Worm (Caenorhabditis elegans) whole organism, mixed stage, embryonic: ENCODE measurements around the gene lrpr-1.
A peak's percentile ranks its signal among the peaks of the same experiment; 100 is the strongest.

Source experiments
- M03D4.4 ChIP-seq: sonication (generic microtip); optimal IDR thresholded peaks from 2 replicates; lab custom pipeline; 2017; ENCODE audit warnings: mild to moderate bottlenecking, missing genetic modification characterization, missing compliant biosample characterization
- bed-3 ChIP-seq: fragments of 200-800 bp; sonication (Bioruptor generic); optimal IDR thresholded peaks from 3 replicates; lab custom pipeline; 2018; ENCODE audit warnings: mild to moderate bottlenecking, missing genetic modification characterization, moderate library complexity, missing compliant biosample characterization
- blmp-1 ChIP-seq: fragments of 150-350 bp; optimal IDR thresholded peaks from 2 replicates; lab custom pipeline; 2014; ENCODE audit warnings: missing biosample characterization, missing genetic modification characterization
- ceh-39 ChIP-seq: fragments of 150-350 bp; optimal IDR thresholded peaks from 2 replicates; lab custom pipeline; 2014; ENCODE audit warnings: missing biosample characterization, missing genetic modification characterization
- ceh-83 ChIP-seq: fragments of 200-800 bp; sonication (Bioruptor generic); optimal IDR thresholded peaks from 2 replicates; lab custom pipeline; 2018; ENCODE audit warnings: mild to moderate bottlenecking, missing genetic modification characterization, missing compliant biosample characterization
- ces-1 ChIP-seq: fragments of 150-350 bp; optimal IDR thresholded peaks from 2 replicates; lab custom pipeline; 2014; ENCODE audit warnings: missing biosample characterization, missing genetic modification reagents, missing genetic modification characterization
- cnd-1 ChIP-seq: fragments of 200-800 bp; sonication (Bioruptor generic); optimal IDR thresholded peaks from 2 replicates; lab custom pipeline; 2018; ENCODE audit warnings: mild to moderate bottlenecking, missing genetic modification characterization, missing compliant biosample characterization
- drap-1 ChIP-seq: fragments of 200-800 bp; sonication (Bioruptor generic); optimal IDR thresholded peaks from 3 replicates; lab custom pipeline; 2018; ENCODE audit warnings: mild to moderate bottlenecking, missing genetic modification characterization, missing compliant biosample characterization
- flh-1 ChIP-seq: fragments of 200-800 bp; sonication (Bioruptor generic); optimal IDR thresholded peaks from 2 replicates; lab custom pipeline; 2018; ENCODE audit warnings: mild to moderate bottlenecking, missing genetic modification characterization, moderate library complexity, missing compliant biosample characterization
- ham-2 ChIP-seq: fragments of 200-800 bp; sonication (Bioruptor generic); optimal IDR thresholded peaks from 2 replicates; lab custom pipeline; 2018; ENCODE audit warnings: mild to moderate bottlenecking, missing genetic modification characterization, missing compliant biosample characterization
- hlh-1 ChIP-seq: fragments of 150-350 bp; optimal IDR thresholded peaks from 2 replicates; lab custom pipeline; 2014; ENCODE audit warnings: missing biosample characterization, missing genetic modification reagents, missing genetic modification characterization
- lin-13 ChIP-seq: fragments of 150-350 bp; optimal IDR thresholded peaks from 2 replicates; lab custom pipeline; 2014; ENCODE audit warnings: missing biosample characterization, missing genetic modification characterization
- lin-32 ChIP-seq: fragments of 200-800 bp; sonication (Bioruptor generic); optimal IDR thresholded peaks from 2 replicates; lab custom pipeline; 2018; ENCODE audit warnings: mild to moderate bottlenecking, missing genetic modification characterization, missing compliant biosample characterization
- lsy-2 ChIP-seq: fragments of 150-350 bp; optimal IDR thresholded peaks from 2 replicates; lab custom pipeline; 2014; ENCODE audit warnings: missing biosample characterization, missing genetic modification characterization
- mab-5 ChIP-seq: fragments of 150-350 bp; optimal IDR thresholded peaks from 2 replicates; lab custom pipeline; 2014; ENCODE audit warnings: missing biosample characterization, missing genetic modification characterization
- mep-1 ChIP-seq: fragments of 150-350 bp; optimal IDR thresholded peaks from 2 replicates; lab custom pipeline; 2017; ENCODE audit warnings: missing biosample characterization, missing genetic modification reagents, missing genetic modification characterization, inconsistent platforms
- mls-2 ChIP-seq: sonication (generic microtip); optimal IDR thresholded peaks from 2 replicates; lab custom pipeline; 2016; ENCODE audit warnings: mild to moderate bottlenecking, missing genetic modification characterization, moderate library complexity, missing compliant biosample characterization
- nhr-12 ChIP-seq: fragments of 150-350 bp; optimal IDR thresholded peaks from 2 replicates; lab custom pipeline; 2014; ENCODE audit warnings: missing biosample characterization, missing genetic modification characterization
- nhr-2 ChIP-seq: fragments of 150-350 bp; optimal IDR thresholded peaks from 2 replicates; lab custom pipeline; 2014; ENCODE audit warnings: missing biosample characterization, missing genetic modification characterization
- nhr-237 ChIP-seq: fragments of 150-350 bp; optimal IDR thresholded peaks from 2 replicates; lab custom pipeline; 2014; ENCODE audit warnings: missing biosample characterization, missing genetic modification characterization
- nhr-28 ChIP-seq: fragments of 150-350 bp; optimal IDR thresholded peaks from 2 replicates; lab custom pipeline; 2014; ENCODE audit warnings: missing biosample characterization, missing genetic modification characterization
- nhr-76 ChIP-seq: sonication (generic microtip); optimal IDR thresholded peaks from 2 replicates; lab custom pipeline; 2017; ENCODE audit warnings: missing biosample characterization, missing genetic modification characterization
- pha-4 ChIP-seq: fragments of 150-350 bp; optimal IDR thresholded peaks from 2 replicates; lab custom pipeline; 2018; ENCODE audit warnings: missing biosample characterization, missing genetic modification reagents, missing genetic modification characterization
- sem-2 ChIP-seq: fragments of 200-800 bp; sonication (Bioruptor generic); optimal IDR thresholded peaks from 2 replicates; lab custom pipeline; 2018; ENCODE audit warnings: mild to moderate bottlenecking, missing genetic modification characterization, missing compliant biosample characterization
- snpc-4 ChIP-seq: fragments of 150-350 bp; optimal IDR thresholded peaks from 2 replicates; lab custom pipeline; 2014; ENCODE audit warnings: missing biosample characterization, missing genetic modification characterization
- sptf-1 ChIP-seq: sonication (generic microtip); optimal IDR thresholded peaks from 2 replicates; lab custom pipeline; 2017; ENCODE audit warnings: mild to moderate bottlenecking, missing genetic modification characterization, moderate library complexity, missing compliant biosample characterization
- tbx-8 ChIP-seq: fragments of 200-800 bp; sonication (Bioruptor generic); optimal IDR thresholded peaks from 2 replicates; lab custom pipeline; 2018; ENCODE audit warnings: mild to moderate bottlenecking, missing genetic modification characterization, moderate library complexity, missing compliant biosample characterization
- unc-120 ChIP-seq: sonication (generic microtip); optimal IDR thresholded peaks from 2 replicates; lab custom pipeline; 2017; ENCODE audit warnings: missing genetic modification characterization, missing compliant biosample characterization; ENCODE audit not compliant: poor library complexity, severe bottlenecking
- unc-62 ChIP-seq: fragments of 150-350 bp; optimal IDR thresholded peaks from 2 replicates; lab custom pipeline; 2014; ENCODE audit warnings: missing biosample characterization, missing genetic modification reagents, missing genetic modification characterization
- zip-8 ChIP-seq: fragments of 150-350 bp; optimal IDR thresholded peaks from 2 replicates; lab custom pipeline; 2014; ENCODE audit warnings: missing biosample characterization, missing genetic modification characterization
- ztf-11 ChIP-seq: fragments of 150-350 bp; optimal IDR thresholded peaks from 2 replicates; lab custom pipeline; 2014; ENCODE audit warnings: missing biosample characterization, missing genetic modification characterization

lrpr-1 gene

ce11 chrV:5901833-5902232 is 15.9 kb downstream of the lrpr-1 start, which contains the start of gene C04E6.5:
C04E6.5 (plus strand) TSS chrV:5902133.
- TF ChIP-seq cnd-1 (tag; lab: Kevin White, UChicago) (no peak), blmp-1 (no peak), nhr-2 (tag; lab: Kevin White, UChicago) (no peak), nhr-28 (tag; lab: Kevin White, UChicago) (no peak), ceh-83 (GFP tag; lab: Kevin White, UChicago) (no peak), zip-8 (tag; lab: Kevin White, UChicago) (no peak), nhr-237 (tag; lab: Kevin White, UChicago) (no peak), ceh-39 (no peak), lin-32 (GFP tag; lab: Kevin White, UChicago) (no peak), unc-62 (GFP tag; lab: Kevin White, UChicago) (no peak), hlh-1 (no peak), mep-1 (tag; lab: Kevin White, UChicago) (no peak)
- TF ChIP-seq, all 35 proteins: peak for 0

ce11 chrV:5899940-5900339 is 17.8 kb downstream of the lrpr-1 start, which contains the start of gene srd-16:
srd-16 (minus strand) TSS chrV:5900040.
- TF ChIP-seq unc-120: no peak
- no peak for TF ChIP-seq nhr-28 (tag; lab: Kevin White, UChicago)
- no peak for TF ChIP-seq ceh-39
- TF ChIP-seq nhr-12 (tag; lab: Kevin White, UChicago): no peak
- no peak for TF ChIP-seq nhr-76 (tag; lab: Kevin White, UChicago)
- no peak for TF ChIP-seq unc-62 (GFP tag; lab: Kevin White, UChicago)
- TF ChIP-seq sptf-1 (tag; lab: Kevin White, UChicago): no peak

DNA sequence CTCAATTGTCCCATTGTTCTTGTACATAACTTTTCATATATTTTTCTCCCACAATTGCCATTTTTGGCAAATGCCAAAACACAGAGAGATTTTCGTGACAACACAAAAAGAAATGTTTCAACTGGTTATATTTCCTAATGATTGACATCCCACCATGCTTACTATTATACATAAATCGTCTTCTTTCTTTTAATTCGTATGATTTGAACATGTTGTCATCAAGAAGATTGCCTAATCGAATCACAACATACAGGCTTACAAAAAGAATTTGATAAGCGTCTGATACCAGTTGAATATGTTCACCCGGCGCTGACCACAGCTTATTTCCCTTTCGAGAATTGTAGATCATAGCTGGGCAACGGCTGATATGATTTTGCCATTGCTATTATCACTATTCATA is 22.7 kb downstream of the lrpr-1 start, which contains the start of gene grd-9:
grd-9 (plus strand) TSS at position 301 of the 400 bp plus-strand sequence.
- TF ChIP-seq flh-1 (GFP tag; lab: Kevin White, UChicago) (no peak), ztf-11 (tag; lab: Kevin White, UChicago) (no peak), mls-2 (tag; lab: Kevin White, UChicago) (no peak), bed-3 (GFP tag; lab: Kevin White, UChicago) (no peak), lin-13 (no peak), ceh-83 (GFP tag; lab: Kevin White, UChicago) (no peak), unc-62 (GFP tag; lab: Kevin White, UChicago) (no peak), nhr-237 (tag; lab: Kevin White, UChicago) (no peak), M03D4.4 (tag; lab: Kevin White, UChicago) (no peak), cnd-1 (tag; lab: Kevin White, UChicago) (no peak), ces-1 (GFP tag; lab: Kevin White, UChicago) (no peak), nhr-28 (tag; lab: Kevin White, UChicago) (no peak), nhr-76 (tag; lab: Kevin White, UChicago) (no peak), ham-2 (GFP tag; lab: Kevin White, UChicago) (no peak), ceh-39 (no peak), drap-1 (GFP tag; lab: Kevin White, UChicago) (no peak), mab-5 (tag; lab: Kevin White, UChicago) (no peak)

DNA sequence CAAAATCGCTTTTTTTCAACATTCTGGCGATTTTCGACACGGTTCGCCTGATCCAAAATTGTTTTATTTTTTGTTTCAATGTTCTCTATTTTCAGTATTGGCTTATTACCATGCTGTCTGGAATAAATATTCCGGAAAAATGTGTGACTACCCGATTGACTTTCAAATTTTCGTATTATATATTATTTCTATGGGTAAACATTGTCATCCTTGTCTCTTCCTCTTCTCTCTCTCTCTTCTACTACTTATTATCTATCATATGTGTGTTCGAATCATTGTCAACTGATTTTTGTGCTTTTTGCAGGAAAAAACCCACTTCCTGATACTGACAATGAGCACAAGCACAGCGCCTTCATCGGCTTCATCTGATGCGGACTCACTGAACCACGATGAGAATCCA is 24.7 kb downstream of the lrpr-1 start, which contains the start of gene C04E6.7:
C04E6.7 (plus strand) TSS at position 301 of the 400 bp plus-strand sequence.
- TF ChIP-seq lin-32 (GFP tag; lab: Kevin White, UChicago): no peak
- TF ChIP-seq snpc-4 (tag; lab: Kevin White, UChicago): no peak
- TF ChIP-seq mab-5 (tag; lab: Kevin White, UChicago): no peak
- TF ChIP-seq flh-1 (GFP tag; lab: Kevin White, UChicago): no peak

- TF ChIP-seq hlh-1 (peak; percentile 32), ceh-39 (no peak), lsy-2 (tag; lab: Kevin White, UChicago) (no peak), pha-4 (tag; lab: Kevin White, UChicago) (no peak), sem-2 (GFP tag; lab: Kevin White, UChicago) (no peak), tbx-8 (GFP tag; lab: Kevin White, UChicago) (no peak)
These were observed 26.5 kb downstream of the lrpr-1 start for ce11 chrV:5891204-5891603.
